Fruit fly (Drosophila melanogaster): Measurements from ENCODE around the gene lmd.

DNA sequence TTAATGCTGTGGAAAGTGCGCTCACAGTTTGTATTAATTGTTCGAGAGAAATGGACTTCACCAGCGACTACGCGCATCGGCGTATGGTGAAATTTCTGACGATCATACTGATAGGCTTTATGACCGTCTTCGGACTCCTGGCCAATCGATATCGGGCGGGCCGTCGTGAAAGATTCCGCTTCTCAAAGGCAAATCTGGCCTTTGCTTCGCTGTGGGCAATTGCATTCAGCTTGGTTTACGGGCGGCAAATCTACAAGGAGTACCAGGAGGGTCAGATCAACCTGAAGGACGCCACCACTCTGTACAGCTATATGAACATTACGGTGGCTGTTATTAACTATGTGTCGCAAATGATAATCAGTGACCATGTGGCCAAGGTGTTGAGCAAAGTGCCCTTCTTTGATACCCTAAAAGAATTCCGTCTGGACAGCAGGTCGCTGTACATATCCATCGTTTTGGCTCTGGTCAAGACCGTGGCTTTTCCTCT, 25.2 kb upstream of the lmd start, which contains the start of gene Gr94a:
- TF ChIP-seq CG10348 (GFP tag; IDR thresholded peaks at IDR 0.05) = no peak
- TF ChIP-seq CG13204 (GFP tag; optimal IDR thresholded peaks at IDR 0.05) = no peak
- no peak for TF ChIP-seq CG8301 (tag; optimal IDR thresholded peaks at IDR 0.05)
- TF ChIP-seq CG34367 (tag; optimal IDR thresholded peaks at IDR 0.05) = no peak
- TF ChIP-seq Pif1B (GFP tag; optimal IDR thresholded peaks at IDR 0.05) = no peak
- TF ChIP-seq CG32121 (GFP tag; IDR thresholded peaks at IDR 0.05) = no peak
- TF ChIP-seq D1 (tag; optimal IDR thresholded peaks at IDR 0.05) = no peak
- no peak for TF ChIP-seq fd96Ca (GFP tag; IDR thresholded peaks at IDR 0.05)
- no peak for TF ChIP-seq CG12605 (GFP tag; IDR thresholded peaks at IDR 0.05)

Measured in whole organism, pupa.